Worm (Caenorhabditis elegans) whole organism, mixed stage, embryonic: Measurements from ENCODE around the gene str-253.

ENCODE experiments used
- ces-1 ChIP-seq: fragments of 150-350 bp; optimal IDR thresholded peaks from 2 replicates; lab custom pipeline; 2014; ENCODE audit warnings: missing biosample characterization, missing genetic modification reagents, missing genetic modification characterization
- drap-1 ChIP-seq: fragments of 200-800 bp; sonication (Bioruptor generic); optimal IDR thresholded peaks from 3 replicates; lab custom pipeline; 2018; ENCODE audit warnings: mild to moderate bottlenecking, missing genetic modification characterization, missing compliant biosample characterization
- elt-1 ChIP-seq: sonication (generic microtip); optimal IDR thresholded peaks from 2 replicates; lab custom pipeline; 2017; ENCODE audit warnings: missing genetic modification characterization, mild to moderate bottlenecking, missing compliant biosample characterization, antibody characterized with exemption, moderate library complexity, borderline replicate concordance; ENCODE audit not compliant: insufficient read depth
- mls-2 ChIP-seq: sonication (generic microtip); optimal IDR thresholded peaks from 2 replicates; lab custom pipeline; 2016; ENCODE audit warnings: mild to moderate bottlenecking, missing genetic modification characterization, moderate library complexity, missing compliant biosample characterization
- nhr-12 ChIP-seq: fragments of 150-350 bp; optimal IDR thresholded peaks from 2 replicates; lab custom pipeline; 2014; ENCODE audit warnings: missing biosample characterization, missing genetic modification characterization
- nhr-237 ChIP-seq: fragments of 150-350 bp; optimal IDR thresholded peaks from 2 replicates; lab custom pipeline; 2014; ENCODE audit warnings: missing biosample characterization, missing genetic modification characterization
- unc-62 ChIP-seq: fragments of 150-350 bp; optimal IDR thresholded peaks from 2 replicates; lab custom pipeline; 2014; ENCODE audit warnings: missing biosample characterization, missing genetic modification reagents, missing genetic modification characterization

- TF ChIP-seq nhr-237 (tag; lab: Kevin White, UChicago) (no peak), nhr-12 (tag; lab: Kevin White, UChicago) (no peak), mls-2 (tag; lab: Kevin White, UChicago) (no peak), drap-1 (GFP tag; lab: Kevin White, UChicago) (no peak), ces-1 (GFP tag; lab: Kevin White, UChicago) (no peak), unc-62 (GFP tag; lab: Kevin White, UChicago) (no peak), elt-1 (no peak)
These were observed 5.1 kb downstream of the str-253 start, which contains the start of gene cyp-33C6 for ce11 chrV:2249310-2249709.
